Fruit fly (Drosophila melanogaster) whole organism, prepupa: ENCODE measurements around the gene Bap111.
A peak's percentile ranks its signal among the peaks of the same experiment; 100 is the strongest.

Source experiments
- Blimp-1 ChIP-seq: fragments of 200-800 bp; sonication (Bioruptor generic); optimal IDR thresholded peaks from 3 replicates; lab custom pipeline; 2017; ENCODE audit warnings: missing biosample characterization, missing genetic modification characterization, mild to moderate bottlenecking, moderate library complexity, missing genetic modification reagents
- CG10631 ChIP-seq: fragments of 200-800 bp; sonication (Bioruptor generic); optimal IDR thresholded peaks from 2 replicates; lab custom pipeline; 2016; ENCODE audit warnings: missing biosample characterization, missing genetic modification characterization
- CG11294 ChIP-seq: fragments of 200-800 bp; sonication (Bioruptor generic); IDR thresholded peaks from 2 replicates; pipeline ENCODE4 v1.3.6; 2022; ENCODE audit warnings: missing biosample characterization, missing genetic modification characterization
- CG16779 ChIP-seq: fragments of 200-800 bp; sonication (Bioruptor generic); optimal IDR thresholded peaks from 3 replicates; lab custom pipeline; 2017; ENCODE audit warnings: missing biosample characterization, mild to moderate bottlenecking, missing genetic modification characterization
- CG3032 ChIP-seq: fragments of 200-800 bp; optimal IDR thresholded peaks from 2 replicates; lab custom pipeline; 2019; ENCODE audit warnings: missing biosample characterization, mild to moderate bottlenecking, missing genetic modification characterization, moderate library complexity
- CG32006 ChIP-seq: fragments of 200-800 bp; sonication (Bioruptor generic); optimal IDR thresholded peaks from 3 replicates; lab custom pipeline; 2017; ENCODE audit warnings: missing biosample characterization, mild to moderate bottlenecking, missing genetic modification characterization
- CG34406 ChIP-seq: fragments of 200-800 bp; sonication (Bioruptor generic); optimal IDR thresholded peaks from 3 replicates; lab custom pipeline; 2016; ENCODE audit warnings: missing biosample characterization, missing genetic modification characterization
- CG3919 ChIP-seq: fragments of 200-800 bp; sonication (Bioruptor generic); optimal IDR thresholded peaks from 3 replicates; lab custom pipeline; 2016; ENCODE audit warnings: missing biosample characterization, missing genetic modification characterization
- CG6163 ChIP-seq: fragments of 200-800 bp; sonication (Bioruptor generic); IDR thresholded peaks from 3 replicates; pipeline ENCODE4 v1.3.6; 2022; ENCODE audit warnings: missing biosample characterization, missing genetic modification characterization
- CG6276 ChIP-seq: fragments of 200-800 bp; sonication (Bioruptor generic); optimal IDR thresholded peaks from 2 replicates; lab custom pipeline; 2017; ENCODE audit warnings: missing biosample characterization, mild to moderate bottlenecking, missing genetic modification characterization
- CG6808 ChIP-seq: fragments of 200-800 bp; sonication (Bioruptor generic); optimal IDR thresholded peaks from 3 replicates; lab custom pipeline; 2017; ENCODE audit warnings: missing biosample characterization, missing genetic modification characterization, mild to moderate bottlenecking, moderate library complexity, missing genetic modification reagents
- CG7368 ChIP-seq: fragments of 200-800 bp; sonication (Bioruptor generic); optimal IDR thresholded peaks from 3 replicates; lab custom pipeline; 2016; ENCODE audit warnings: missing biosample characterization, missing genetic modification characterization
- CG8632 ChIP-seq: fragments of 200-800 bp; sonication (Bioruptor generic); optimal IDR thresholded peaks from 3 replicates; lab custom pipeline; 2016; ENCODE audit warnings: missing biosample characterization, missing genetic modification characterization
- Eip78C ChIP-seq: fragments of 200-800 bp; sonication (Bioruptor generic); peaks from one replicate; lab custom pipeline; 2016; ENCODE audit warnings: missing biosample characterization, missing genetic modification characterization
- Eip93F ChIP-seq: fragments of 200-800 bp; sonication (Bioruptor generic); optimal IDR thresholded peaks from 2 replicates; lab custom pipeline; 2016; ENCODE audit warnings: missing biosample characterization, mild to moderate bottlenecking, missing genetic modification characterization
- Gug ChIP-seq: fragments of 200-800 bp; sonication (Bioruptor generic); IDR thresholded peaks from 2 replicates; pipeline ENCODE4 v1.3.6; 2022; ENCODE audit warnings: missing biosample characterization, missing genetic modification characterization
- Hr38 ChIP-seq: sonication (Bioruptor generic); optimal IDR thresholded peaks from 2 replicates; lab custom pipeline; 2016; ENCODE audit warnings: missing biosample characterization, missing genetic modification characterization
- Hr39 ChIP-seq: fragments of 200-800 bp; sonication (Bioruptor generic); optimal IDR thresholded peaks from 2 replicates; lab custom pipeline; 2016; ENCODE audit warnings: missing biosample characterization, missing genetic modification characterization
- Hr4 ChIP-seq: fragments of 200-800 bp; sonication (Bioruptor generic); optimal IDR thresholded peaks from 3 replicates; lab custom pipeline; 2016; ENCODE audit warnings: missing biosample characterization, missing genetic modification characterization
- Lpt ChIP-seq: fragments of 200-800 bp; sonication (Bioruptor generic); optimal IDR thresholded peaks from 3 replicates; lab custom pipeline; 2016; ENCODE audit warnings: missing biosample characterization, missing genetic modification characterization
- Met ChIP-seq: fragments of 200-800 bp; sonication (Bioruptor generic); optimal IDR thresholded peaks from 3 replicates; lab custom pipeline; 2016; ENCODE audit warnings: missing biosample characterization, missing genetic modification characterization
- Smox ChIP-seq: fragments of 200-800 bp; sonication (Bioruptor generic); optimal IDR thresholded peaks from 3 replicates; lab custom pipeline; 2016; ENCODE audit warnings: missing biosample characterization, missing genetic modification characterization
- Sox14 ChIP-seq: fragments of 200-800 bp; sonication (Bioruptor generic); optimal IDR thresholded peaks from 3 replicates; lab custom pipeline; 2016; ENCODE audit warnings: missing biosample characterization, missing genetic modification characterization
- achi ChIP-seq: fragments of 200-800 bp; sonication (Bioruptor generic); optimal IDR thresholded peaks from 3 replicates; lab custom pipeline; 2016; ENCODE audit warnings: missing biosample characterization, missing genetic modification characterization
- cyc ChIP-seq: fragments of 200-800 bp; sonication (Bioruptor generic); optimal IDR thresholded peaks from 3 replicates; lab custom pipeline; 2016; ENCODE audit warnings: missing biosample characterization, missing genetic modification characterization
- eg ChIP-seq: fragments of 200-800 bp; sonication (Bioruptor generic); IDR thresholded peaks from 3 replicates; pipeline ENCODE4 v1.3.6; 2022; ENCODE audit warnings: missing biosample characterization, missing genetic modification characterization
- fkh ChIP-seq: fragments of 200-800 bp; sonication (Bioruptor generic); optimal IDR thresholded peaks from 3 replicates; lab custom pipeline; 2017; ENCODE audit warnings: missing biosample characterization, mild to moderate bottlenecking, missing genetic modification characterization, moderate library complexity
- lz ChIP-seq: fragments of 200-800 bp; sonication (Bioruptor generic); optimal IDR thresholded peaks from 3 replicates; lab custom pipeline; 2016; ENCODE audit warnings: missing biosample characterization, missing genetic modification characterization
- salr ChIP-seq, 2 experiments: fragments of 200-800 bp; sonication (Bioruptor generic); optimal IDR thresholded peaks; 3 replicates each; lab custom pipeline; 2016 to 2018; ENCODE audit warnings: missing biosample characterization in 2 of 2, missing genetic modification characterization in 2 of 2, mild to moderate bottlenecking in 1 of 2
- spab ChIP-seq: fragments of 200-800 bp; sonication (Bioruptor generic); optimal IDR thresholded peaks from 2 replicates; lab custom pipeline; 2017; ENCODE audit warnings: missing biosample characterization, mild to moderate bottlenecking, missing genetic modification characterization, missing genetic modification reagents
- ss ChIP-seq, 2 experiments: fragments of 200-800 bp; sonication (Bioruptor generic); optimal IDR thresholded peaks; 2 replicates in 1 of 2; 3 replicates in 1 of 2; lab custom pipeline; 2017 to 2018; ENCODE audit warnings: mild to moderate bottlenecking in 2 of 2, missing biosample characterization in 2 of 2, missing genetic modification characterization in 2 of 2, moderate library complexity in 1 of 2
- topi ChIP-seq: fragments of 200-800 bp; sonication (Bioruptor generic); optimal IDR thresholded peaks from 3 replicates; lab custom pipeline; 2016; ENCODE audit warnings: missing biosample characterization, missing genetic modification characterization

Gene Bap111

DNA sequence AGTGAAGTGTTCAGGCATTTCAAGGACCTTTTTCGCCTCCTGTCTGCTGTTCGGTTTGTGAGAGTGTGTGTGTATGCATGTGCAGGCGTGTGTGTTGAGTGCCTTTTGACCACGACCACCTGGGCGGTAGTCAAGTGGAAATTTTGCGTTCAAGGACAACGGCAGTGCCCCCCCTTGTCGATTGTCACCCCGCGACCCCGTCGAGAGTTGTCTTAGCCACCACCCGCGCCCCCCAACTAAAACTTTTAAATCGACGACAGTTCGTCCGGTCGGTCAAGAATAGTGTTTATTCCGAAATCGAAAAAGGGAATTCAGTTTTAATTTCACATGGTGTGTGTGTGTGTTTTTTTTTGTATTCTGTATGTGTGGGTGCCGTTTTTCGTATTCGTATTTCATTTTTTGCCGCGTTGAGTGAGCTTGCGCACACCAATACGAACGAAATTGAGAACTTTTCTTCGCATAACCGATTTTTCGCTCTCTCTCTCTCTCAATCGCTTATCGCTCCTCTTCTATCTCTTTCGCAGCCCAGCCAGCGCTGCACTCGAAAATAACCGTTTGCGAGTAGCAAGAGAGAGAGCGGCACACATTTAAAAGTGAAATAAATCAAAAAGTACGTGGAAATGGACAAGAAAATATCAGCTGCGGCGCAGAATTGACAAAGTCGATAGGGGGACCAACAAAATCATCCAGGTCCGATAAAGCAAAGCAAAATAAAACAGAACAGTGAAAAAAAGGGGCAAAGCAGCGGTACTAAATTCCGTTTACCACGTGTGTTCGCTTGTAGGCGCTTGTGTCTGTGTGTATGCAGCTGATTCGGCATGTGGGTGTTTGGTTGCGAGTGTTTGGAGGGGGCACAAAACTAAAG lies 14.8 kb downstream of the Bap111 start (continued):
- TF ChIP-seq CG6808 (GFP tag; lab: Kevin White, UChicago) (peak; percentile 19), lz (GFP tag; lab: Kevin White, UChicago) (no peak), CG8632 (no peak), Hr39 (GFP tag; lab: Kevin White, UChicago) (no peak), Blimp-1 (GFP tag; lab: Kevin White, UChicago) (peak; percentile 29), CG11294 (GFP tag; lab: Robert Waterston, UW) (no peak), CG3919 (GFP tag; lab: Kevin White, UChicago) (no peak), CG16779 (tag; lab: Kevin White, UChicago) (peak; percentile 37), Sox14 (no peak), CG32006 (GFP tag; lab: Kevin White, UChicago) (no peak), CG7368 (GFP tag; lab: Kevin White, UChicago) (no peak)

- TF ChIP-seq Gug (GFP tag; lab: Robert Waterston, UW) (no peak), eg (GFP tag; lab: Robert Waterston, UW) (peak; percentile 8; the same call in 1 of the 3 replicates), lz (GFP tag; lab: Kevin White, UChicago) (no peak), CG34406 (GFP tag; lab: Kevin White, UChicago) (no peak), CG6276 (GFP tag; lab: Kevin White, UChicago) (no peak), spab (GFP tag; lab: Kevin White, UChicago) (no peak)
- TF ChIP-seq, all 60 proteins: peak for 1
Measured at dm6 chrX:9164510-9165506, 15.7 kb downstream of the Bap111 start.

dm6 chrX:9168273-9168672 lies 19.2 kb downstream of the Bap111 start:
- TF ChIP-seq CG6808 (GFP tag; lab: Kevin White, UChicago) (no peak), CG3919 (GFP tag; lab: Kevin White, UChicago) (no peak), Hr38 (GFP tag; lab: Kevin White, UChicago) (no peak), eg (GFP tag; lab: Robert Waterston, UW) (no peak), CG6163 (GFP tag; lab: Robert Waterston, UW) (no peak), Gug (GFP tag; lab: Robert Waterston, UW) (no peak), CG16779 (tag; lab: Kevin White, UChicago) (no peak), cyc (GFP tag; lab: Kevin White, UChicago) (no peak), Eip93F (no peak), Hr39 (GFP tag; lab: Kevin White, UChicago) (no peak), ss (GFP tag; optimal IDR thresholded peaks at IDR 0.05; lab: Kevin White, UChicago) (no peak), salr (GFP tag; optimal IDR thresholded peaks at IDR 0.05; lab: Kevin White, UChicago) (no peak), Hr4 (GFP tag; lab: Kevin White, UChicago) (no peak), CG3032 (tag; lab: Kevin White, UChicago) (no peak)

- TF ChIP-seq Lpt (no peak), fkh (GFP tag; lab: Kevin White, UChicago) (no peak), CG10631 (GFP tag; lab: Kevin White, UChicago) (no peak), Met (GFP tag; lab: Kevin White, UChicago) (no peak), topi (no peak), achi (no peak), Smox (GFP tag; lab: Kevin White, UChicago) (no peak), salr (GFP tag; optimal IDR thresholded peaks at IDR 0.05; lab: Kevin White, UChicago) (no peak), Eip78C (no peak), CG16779 (tag; lab: Kevin White, UChicago) (no peak), Gug (GFP tag; lab: Robert Waterston, UW) (no peak), spab (GFP tag; lab: Kevin White, UChicago) (no peak)
Measured at dm6 chrX:9187429-9187828, 38.3 kb downstream of the Bap111 start.
